Worm (Caenorhabditis elegans): ENCODE measurements around the gene srxa-18.
A peak's percentile ranks its signal among the peaks of the same experiment; 100 is the strongest.

Gene srxa-18

ce11 chrV:10122670-10123069 lies 1.9 kb upstream of the srxa-18 start, which contains the start of gene srxa-19:
srxa-19 (minus strand) TSS chrV:10122770.
- TF ChIP-seq aly-2 (tag; optimal IDR thresholded peaks at IDR 0.05) (no peak), nhr-129 (tag; optimal IDR thresholded peaks at IDR 0.05) (no peak), ztf-11 (tag; optimal IDR thresholded peaks at IDR 0.05) (no peak), ceh-16 (tag; optimal IDR thresholded peaks at IDR 0.05) (no peak), dmd-4 (tag; optimal IDR thresholded peaks at IDR 0.05) (no peak), nhr-23 (tag; optimal IDR thresholded peaks at IDR 0.05) (no peak), C34F6.9 (tag; optimal IDR thresholded peaks at IDR 0.05) (no peak), F13H6.1 (tag; optimal IDR thresholded peaks at IDR 0.05) (no peak), elt-3 (tag; optimal IDR thresholded peaks at IDR 0.05) (no peak), lin-13 (GFP tag; optimal IDR thresholded peaks at IDR 0.05) (no peak)

DNA sequence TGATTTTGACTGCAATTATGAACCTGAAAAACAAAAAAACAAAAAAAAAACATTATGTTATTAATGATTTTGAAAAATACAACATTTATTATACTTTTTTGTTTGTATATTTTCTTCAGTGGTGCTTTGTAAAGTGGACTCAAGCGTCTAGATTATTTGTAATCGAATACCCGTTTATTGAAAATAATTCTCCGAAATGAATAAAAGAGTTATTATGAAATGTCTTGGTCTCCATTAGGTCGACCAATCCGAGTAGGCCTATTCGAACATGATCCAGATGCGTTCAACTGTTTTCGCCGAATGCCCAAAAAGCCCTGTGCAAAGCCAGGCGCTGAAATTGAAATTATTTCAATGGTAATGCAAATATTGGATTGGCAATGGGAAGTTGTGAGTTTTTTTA lies 3.3 kb downstream of the srxa-18 start, which contains the start of gene C08B6.5:
C08B6.5 (plus strand) TSS at position 301 of the 400 bp plus-strand sequence.
- TF ChIP-seq ceh-16 (tag; optimal IDR thresholded peaks at IDR 0.05) (no peak), crh-2 (tag; optimal IDR thresholded peaks at IDR 0.05) (no peak), blmp-1 (tag; optimal IDR thresholded peaks at IDR 0.05; ENCODE audit: insufficient read depth) (no peak), dmd-4 (tag; optimal IDR thresholded peaks at IDR 0.05) (no peak), ceh-82 (tag; optimal IDR thresholded peaks at IDR 0.05) (no peak), lin-11 (tag; optimal IDR thresholded peaks at IDR 0.05) (no peak), nhr-10 (tag; optimal IDR thresholded peaks at IDR 0.05) (no peak), R02D3.7 (tag; optimal IDR thresholded peaks at IDR 0.05) (no peak), nhr-77 (tag; optimal IDR thresholded peaks at IDR 0.05) (no peak), ztf-4 (tag; optimal IDR thresholded peaks at IDR 0.05) (no peak), elt-1 (tag; optimal IDR thresholded peaks at IDR 0.05) (no peak), sma-3 (GFP tag; optimal IDR thresholded peaks at IDR 0.05) (no peak), ama-1 (optimal IDR thresholded peaks at IDR 0.05) (no peak), gmeb-1 (tag; optimal IDR thresholded peaks at IDR 0.05) (no peak)

- TF ChIP-seq sma-9 (GFP tag; optimal IDR thresholded peaks at IDR 0.05) (no peak), sma-9 (tag; optimal IDR thresholded peaks at IDR 0.05) (no peak), lin-11 (tag; optimal IDR thresholded peaks at IDR 0.05) (no peak), C34F6.9 (tag; optimal IDR thresholded peaks at IDR 0.05) (no peak), skn-1 (tag; optimal IDR thresholded peaks at IDR 0.05) (no peak), aly-2 (tag; optimal IDR thresholded peaks at IDR 0.05) (no peak), ama-1 (optimal IDR thresholded peaks at IDR 0.05) (no peak), lsy-2 (tag; optimal IDR thresholded peaks at IDR 0.05) (no peak), gmeb-1 (tag; optimal IDR thresholded peaks at IDR 0.05) (no peak), nhr-6 (tag; optimal IDR thresholded peaks at IDR 0.05) (no peak), lin-13 (GFP tag; optimal IDR thresholded peaks at IDR 0.05) (no peak), peb-1 (tag; optimal IDR thresholded peaks at IDR 0.05) (no peak), ztf-4 (tag; optimal IDR thresholded peaks at IDR 0.05) (no peak), nhr-237 (tag; optimal IDR thresholded peaks at IDR 0.05) (no peak)
Observed at ce11 chrV:10114329-10114728, 6.5 kb downstream of the srxa-18 start, which contains the start of gene cht-5. cht-5 (plus strand) TSS chrV:10114629.

- TF ChIP-seq snpc-4 (tag; optimal IDR thresholded peaks at IDR 0.05) (no peak), nhr-6 (tag; optimal IDR thresholded peaks at IDR 0.05) (no peak), gmeb-1 (tag; optimal IDR thresholded peaks at IDR 0.05) (no peak), ztf-1 (GFP tag; conservative IDR thresholded peaks at IDR 0.05) (no peak), dmd-4 (tag; optimal IDR thresholded peaks at IDR 0.05) (no peak), aly-2 (tag; optimal IDR thresholded peaks at IDR 0.05) (no peak), nhr-25 (tag; optimal IDR thresholded peaks at IDR 0.05) (no peak), mdl-1 (tag; optimal IDR thresholded peaks at IDR 0.05) (no peak), skn-1 (tag; optimal IDR thresholded peaks at IDR 0.05) (no peak), nhr-11 (tag; optimal IDR thresholded peaks at IDR 0.05) (no peak)
Observed at ce11 chrV:10112187-10112586, 8.6 kb downstream of the srxa-18 start, which contains the start of gene C08B6.3. C08B6.3 (minus strand) TSS chrV:10112287.

DNA sequence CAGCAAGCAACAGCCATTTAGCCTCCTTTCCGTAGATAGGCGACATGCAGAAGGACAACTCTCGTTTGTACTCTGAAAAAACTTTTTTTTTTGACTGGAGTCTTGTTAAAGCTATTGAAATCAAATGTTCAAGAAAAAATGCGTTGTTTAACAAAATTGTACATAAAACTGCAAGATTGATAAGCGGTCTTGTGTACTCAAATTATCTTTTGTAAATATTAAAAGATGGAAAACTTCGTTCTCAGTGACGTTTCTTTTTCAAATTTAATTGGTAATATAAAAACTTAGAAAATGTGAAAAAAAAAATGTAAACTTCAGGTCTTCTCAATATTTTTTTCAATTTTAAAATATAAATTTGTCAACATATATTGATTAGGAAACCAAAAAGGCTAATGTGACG lies 9.7 kb downstream of the srxa-18 start:
- TF ChIP-seq fos-1 (tag; optimal IDR thresholded peaks at IDR 0.05), result peak; percentile 24
- no peak for TF ChIP-seq sma-3 (GFP tag; optimal IDR thresholded peaks at IDR 0.05)
- TF ChIP-seq sma-9 (GFP tag; optimal IDR thresholded peaks at IDR 0.05), result no peak
- TF ChIP-seq sma-9 (tag; optimal IDR thresholded peaks at IDR 0.05), result no peak
- no peak for TF ChIP-seq blmp-1 (tag; optimal IDR thresholded peaks at IDR 0.05; ENCODE audit: insufficient read depth)

Measured in whole organism, L2 larva.